Worm (Caenorhabditis elegans) whole organism, mixed stage, embryonic: ENCODE measurements around the gene spig-7.

Experiments
- M03D4.4 ChIP-seq: sonication (generic microtip); optimal IDR thresholded peaks from 2 replicates; lab custom pipeline; 2017; ENCODE audit warnings: mild to moderate bottlenecking, missing genetic modification characterization, missing compliant biosample characterization
- bed-3 ChIP-seq: fragments of 200-800 bp; sonication (Bioruptor generic); optimal IDR thresholded peaks from 3 replicates; lab custom pipeline; 2018; ENCODE audit warnings: mild to moderate bottlenecking, missing genetic modification characterization, moderate library complexity, missing compliant biosample characterization
- blmp-1 ChIP-seq: fragments of 150-350 bp; optimal IDR thresholded peaks from 2 replicates; lab custom pipeline; 2014; ENCODE audit warnings: missing biosample characterization, missing genetic modification characterization
- ceh-43 ChIP-seq: fragments of 200-800 bp; sonication (Bioruptor generic); optimal IDR thresholded peaks from 2 replicates; lab custom pipeline; 2018; ENCODE audit warnings: mild to moderate bottlenecking, missing genetic modification characterization, moderate library complexity, missing compliant biosample characterization
- ceh-83 ChIP-seq: fragments of 200-800 bp; sonication (Bioruptor generic); optimal IDR thresholded peaks from 2 replicates; lab custom pipeline; 2018; ENCODE audit warnings: mild to moderate bottlenecking, missing genetic modification characterization, missing compliant biosample characterization
- ces-1 ChIP-seq: fragments of 150-350 bp; optimal IDR thresholded peaks from 2 replicates; lab custom pipeline; 2014; ENCODE audit warnings: missing biosample characterization, missing genetic modification reagents, missing genetic modification characterization
- cnd-1 ChIP-seq: fragments of 200-800 bp; sonication (Bioruptor generic); optimal IDR thresholded peaks from 2 replicates; lab custom pipeline; 2018; ENCODE audit warnings: mild to moderate bottlenecking, missing genetic modification characterization, missing compliant biosample characterization
- elt-1 ChIP-seq: sonication (generic microtip); optimal IDR thresholded peaks from 2 replicates; lab custom pipeline; 2017; ENCODE audit warnings: missing genetic modification characterization, mild to moderate bottlenecking, missing compliant biosample characterization, antibody characterized with exemption, moderate library complexity, borderline replicate concordance; ENCODE audit not compliant: insufficient read depth
- elt-3 ChIP-seq: fragments of 150-350 bp; optimal IDR thresholded peaks from 2 replicates; lab custom pipeline; 2014; ENCODE audit warnings: missing biosample characterization, missing genetic modification characterization
- ham-2 ChIP-seq: fragments of 200-800 bp; sonication (Bioruptor generic); optimal IDR thresholded peaks from 2 replicates; lab custom pipeline; 2018; ENCODE audit warnings: mild to moderate bottlenecking, missing genetic modification characterization, missing compliant biosample characterization
- hlh-1 ChIP-seq: fragments of 150-350 bp; optimal IDR thresholded peaks from 2 replicates; lab custom pipeline; 2014; ENCODE audit warnings: missing biosample characterization, missing genetic modification reagents, missing genetic modification characterization
- lin-13 ChIP-seq: fragments of 150-350 bp; optimal IDR thresholded peaks from 2 replicates; lab custom pipeline; 2014; ENCODE audit warnings: missing biosample characterization, missing genetic modification characterization
- lin-32 ChIP-seq: fragments of 200-800 bp; sonication (Bioruptor generic); optimal IDR thresholded peaks from 2 replicates; lab custom pipeline; 2018; ENCODE audit warnings: mild to moderate bottlenecking, missing genetic modification characterization, missing compliant biosample characterization
- lsy-2 ChIP-seq: fragments of 150-350 bp; optimal IDR thresholded peaks from 2 replicates; lab custom pipeline; 2014; ENCODE audit warnings: missing biosample characterization, missing genetic modification characterization
- mab-5 ChIP-seq: fragments of 150-350 bp; optimal IDR thresholded peaks from 2 replicates; lab custom pipeline; 2014; ENCODE audit warnings: missing biosample characterization, missing genetic modification characterization
- nhr-12 ChIP-seq: fragments of 150-350 bp; optimal IDR thresholded peaks from 2 replicates; lab custom pipeline; 2014; ENCODE audit warnings: missing biosample characterization, missing genetic modification characterization
- nhr-2 ChIP-seq: fragments of 150-350 bp; optimal IDR thresholded peaks from 2 replicates; lab custom pipeline; 2014; ENCODE audit warnings: missing biosample characterization, missing genetic modification characterization
- nhr-237 ChIP-seq: fragments of 150-350 bp; optimal IDR thresholded peaks from 2 replicates; lab custom pipeline; 2014; ENCODE audit warnings: missing biosample characterization, missing genetic modification characterization
- nhr-28 ChIP-seq: fragments of 150-350 bp; optimal IDR thresholded peaks from 2 replicates; lab custom pipeline; 2014; ENCODE audit warnings: missing biosample characterization, missing genetic modification characterization
- sem-2 ChIP-seq: fragments of 200-800 bp; sonication (Bioruptor generic); optimal IDR thresholded peaks from 2 replicates; lab custom pipeline; 2018; ENCODE audit warnings: mild to moderate bottlenecking, missing genetic modification characterization, missing compliant biosample characterization
- snpc-4 ChIP-seq: fragments of 150-350 bp; optimal IDR thresholded peaks from 2 replicates; lab custom pipeline; 2014; ENCODE audit warnings: missing biosample characterization, missing genetic modification characterization
- tbx-8 ChIP-seq: fragments of 200-800 bp; sonication (Bioruptor generic); optimal IDR thresholded peaks from 2 replicates; lab custom pipeline; 2018; ENCODE audit warnings: mild to moderate bottlenecking, missing genetic modification characterization, moderate library complexity, missing compliant biosample characterization
- unc-120 ChIP-seq: sonication (generic microtip); optimal IDR thresholded peaks from 2 replicates; lab custom pipeline; 2017; ENCODE audit warnings: missing genetic modification characterization, missing compliant biosample characterization; ENCODE audit not compliant: poor library complexity, severe bottlenecking
- unc-39 ChIP-seq: fragments of 150-350 bp; optimal IDR thresholded peaks from 2 replicates; lab custom pipeline; 2014; ENCODE audit warnings: missing biosample characterization, missing genetic modification characterization
- unc-62 ChIP-seq: fragments of 150-350 bp; optimal IDR thresholded peaks from 2 replicates; lab custom pipeline; 2014; ENCODE audit warnings: missing biosample characterization, missing genetic modification reagents, missing genetic modification characterization
- zip-8 ChIP-seq: fragments of 150-350 bp; optimal IDR thresholded peaks from 2 replicates; lab custom pipeline; 2014; ENCODE audit warnings: missing biosample characterization, missing genetic modification characterization

spig-7 gene

ce11 chrV:1476841-1477240 is 17.7 kb upstream of the spig-7 start:
- TF ChIP-seq mab-5, result no peak
- TF ChIP-seq hlh-1 (tag; lab: Kevin White, UChicago), result no peak
- TF ChIP-seq bed-3 (GFP tag; lab: Kevin White, UChicago), result no peak
- TF ChIP-seq ceh-83 (GFP tag; lab: Kevin White, UChicago), result no peak
- TF ChIP-seq snpc-4 (tag; lab: Kevin White, UChicago), result no peak
- TF ChIP-seq elt-1, result no peak
- TF ChIP-seq, all 35 proteins: peak for 0

ce11 chrV:1480841-1481240 is 13.7 kb upstream of the spig-7 start:
- TF ChIP-seq hlh-1 (tag; lab: Kevin White, UChicago) (peak; percentile 69), lin-13 (tag; lab: Kevin White, UChicago) (no peak)

- no peak for TF ChIP-seq sem-2 (GFP tag; lab: Kevin White, UChicago)
- TF ChIP-seq lsy-2 (tag; lab: Kevin White, UChicago), result no peak
- no peak for TF ChIP-seq nhr-12 (tag; lab: Kevin White, UChicago)
- no peak for TF ChIP-seq nhr-28 (tag; lab: Kevin White, UChicago)
- no peak for TF ChIP-seq nhr-2 (tag; lab: Kevin White, UChicago)
- TF ChIP-seq unc-120 (tag; lab: Kevin White, UChicago), result no peak
- no peak for TF ChIP-seq unc-62 (GFP tag; lab: Kevin White, UChicago)
- TF ChIP-seq, all 35 proteins: peak for 0
Measured at ce11 chrV:1481742-1482141, 12.8 kb upstream of the spig-7 start, which contains the start of gene C38C3.4. C38C3.4 (plus strand) TSS chrV:1482042.

ce11 chrV:1486031-1486430 is 8.5 kb upstream of the spig-7 start:
- no peak for TF ChIP-seq lin-32
- no peak for TF ChIP-seq lin-13 (tag; lab: Kevin White, UChicago)
- no peak for TF ChIP-seq blmp-1
- no peak for TF ChIP-seq nhr-237 (tag; lab: Kevin White, UChicago)
- no peak for TF ChIP-seq elt-3 (tag; lab: Kevin White, UChicago)
- TF ChIP-seq nhr-12 (tag; lab: Kevin White, UChicago), result no peak
- TF ChIP-seq sem-2 (GFP tag; lab: Kevin White, UChicago), result no peak
- TF ChIP-seq unc-39 (tag; lab: Kevin White, UChicago), result no peak

- TF ChIP-seq bed-3 (GFP tag; lab: Kevin White, UChicago), result no peak
- no peak for TF ChIP-seq zip-8 (tag; lab: Kevin White, UChicago)
- TF ChIP-seq lin-32, result no peak
- no peak for TF ChIP-seq ces-1
- no peak for TF ChIP-seq nhr-237 (tag; lab: Kevin White, UChicago)
- no peak for TF ChIP-seq unc-62 (GFP tag; lab: Kevin White, UChicago)
- no peak for TF ChIP-seq cnd-1 (tag; lab: Kevin White, UChicago)
- no peak for TF ChIP-seq tbx-8 (GFP tag; lab: Kevin White, UChicago)
- no peak for TF ChIP-seq M03D4.4 (tag; lab: Kevin White, UChicago)
- TF ChIP-seq sem-2 (GFP tag; lab: Kevin White, UChicago), result no peak
- no peak for TF ChIP-seq ham-2 (GFP tag; lab: Kevin White, UChicago)
- TF ChIP-seq lin-13 (tag; lab: Kevin White, UChicago), result no peak
- no peak for TF ChIP-seq mab-5
- no peak for TF ChIP-seq hlh-1 (tag; lab: Kevin White, UChicago)
- no peak for TF ChIP-seq elt-1
- no peak for TF ChIP-seq ceh-43 (GFP tag; lab: Kevin White, UChicago)
- TF ChIP-seq, all 35 proteins: peak for 0
Measured at ce11 chrV:1487262-1487661, 7.3 kb upstream of the spig-7 start.

- TF ChIP-seq unc-62 (GFP tag; lab: Kevin White, UChicago) (no peak), elt-3 (tag; lab: Kevin White, UChicago) (no peak)
- TF ChIP-seq, all 35 proteins: peak for 0
Measured at ce11 chrV:1488642-1489041, 5.9 kb upstream of the spig-7 start.

ce11 chrV:1490874-1491273 is 3.7 kb upstream of the spig-7 start:
- TF ChIP-seq ham-2 (GFP tag; lab: Kevin White, UChicago), result peak; percentile 22
